In the genomic region with DNA sequence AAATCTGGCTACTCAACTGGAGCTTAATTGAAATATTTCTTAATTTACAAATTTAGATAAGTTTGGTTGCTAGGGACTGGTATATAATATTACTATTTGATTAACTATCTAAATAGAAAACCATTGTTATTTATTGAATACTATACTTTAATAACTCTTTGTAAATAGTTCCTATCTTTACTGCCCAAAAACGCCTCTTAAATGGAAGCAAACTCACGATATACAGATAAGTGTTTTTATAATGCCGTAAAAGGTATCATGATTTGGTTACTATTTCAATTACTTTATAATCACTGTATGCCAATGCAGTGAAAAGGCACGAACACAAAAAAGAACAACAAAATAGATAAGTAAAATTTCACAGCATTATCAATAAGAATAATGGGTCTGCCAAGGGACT, we compare ENCODE assay signal across 3 fruit fly cellular contexts.
TF ChIP-seq lines count a peak whose summit lies in the region.

No protein-coding gene starts in this region.

- TF ChIP-seq CTCF in whole organism, embryonic (GFP tag; optimal IDR thresholded peaks at IDR 0.05; lab: Kevin White, UChicago): no peak

TF ChIP-seq in whole organism, adult, 20 proteins besides CTCF, POLR2A, EP300 and RAD21:
- TF ChIP-seq CG12768 (GFP tag; optimal IDR thresholded peaks at IDR 0.05; lab: Kevin White, UChicago): no peak
- no peak for TF ChIP-seq Hr96 (GFP tag; optimal IDR thresholded peaks at IDR 0.05; lab: Kevin White, UChicago)
- TF ChIP-seq Clk (GFP tag; optimal IDR thresholded peaks at IDR 0.05; lab: Kevin White, UChicago): no peak
- TF ChIP-seq CG14711 (tag; optimal IDR thresholded peaks at IDR 0.05; lab: Kevin White, UChicago): peak; percentile 47
- TF ChIP-seq ovo (GFP tag; optimal IDR thresholded peaks at IDR 0.05; lab: Kevin White, UChicago): no peak
- TF ChIP-seq pad (GFP tag; optimal IDR thresholded peaks at IDR 0.05; lab: Kevin White, UChicago): peak; percentile 6
- no peak for TF ChIP-seq tj (GFP tag; optimal IDR thresholded peaks at IDR 0.05; lab: Kevin White, UChicago)
- TF ChIP-seq CG7045 (GFP tag; optimal IDR thresholded peaks at IDR 0.05; lab: Kevin White, UChicago): no peak
- peak; percentile 26 for TF ChIP-seq kay (GFP tag; lab: Kevin White, UChicago; ENCODE audit: borderline replicate concordance)
- peak; percentile 71 for TF ChIP-seq CG7101 (tag; optimal IDR thresholded peaks at IDR 0.05; lab: Kevin White, UChicago)
- TF ChIP-seq CG33017 (tag; optimal IDR thresholded peaks at IDR 0.05; lab: Kevin White, UChicago): peak; percentile 66
- TF ChIP-seq CG11617 (GFP tag; optimal IDR thresholded peaks at IDR 0.05; lab: Kevin White, UChicago): peak; percentile 45
- TF ChIP-seq cic (GFP tag; optimal IDR thresholded peaks at IDR 0.05; lab: Kevin White, UChicago): peak; percentile 56
- peak; percentile 33 for TF ChIP-seq bab1 (GFP tag; optimal IDR thresholded peaks at IDR 0.05; lab: Kevin White, UChicago)
TF ChIP-seq in whole organism, adult: peak in this region for 8.

TF ChIP-seq in whole organism, embryonic, 481 proteins besides CTCF, POLR2A, EP300 and RAD21:
- TF ChIP-seq CG13296 (GFP tag; optimal IDR thresholded peaks at IDR 0.05; lab: Kevin White, UChicago) (peak; percentile 11), CG31441 (GFP tag; IDR thresholded peaks at IDR 0.05; lab: Robert Waterston, UW) (0 out of 2 replicates have a peak, but pooled peaks have one; percentile 18), grau (tag; optimal IDR thresholded peaks at IDR 0.05; lab: Kevin White, UChicago) (peak; percentile 10), gcm (GFP tag; optimal IDR thresholded peaks at IDR 0.05; lab: Kevin White, UChicago) (peak; percentile 12), B-H2 (GFP tag; optimal IDR thresholded peaks at IDR 0.05; lab: Kevin White, UChicago) (peak; percentile 7), sug (tag; optimal IDR thresholded peaks at IDR 0.05; lab: Kevin White, UChicago) (peak; percentile 32), CG15011 (GFP tag; optimal IDR thresholded peaks at IDR 0.05; lab: Kevin White, UChicago) (no peak), btn (GFP tag; optimal IDR thresholded peaks at IDR 0.05; lab: Kevin White, UChicago) (no peak), Hr51 (GFP tag; optimal IDR thresholded peaks at IDR 0.05; lab: Kevin White, UChicago) (peak in 1 of 2 experiments; percentile 23), Sry-β (GFP tag; optimal IDR thresholded peaks at IDR 0.05; lab: Kevin White, UChicago) (peak; percentile 79), CG15269 (tag; optimal IDR thresholded peaks at IDR 0.05; lab: Kevin White, UChicago) (peak; percentile 35), CG7786 (GFP tag; optimal IDR thresholded peaks at IDR 0.05; lab: Kevin White, UChicago) (no peak), Xrp1 (GFP tag; IDR thresholded peaks at IDR 0.05; lab: Robert Waterston, UW) (no peak), mirr (GFP tag; optimal IDR thresholded peaks at IDR 0.05; lab: Kevin White, UChicago) (peak; percentile 30), row (GFP tag; IDR thresholded peaks at IDR 0.05; lab: Robert Waterston, UW) (peak; percentile 43; the same call in 2 of the 3 replicates), slou (GFP tag; optimal IDR thresholded peaks at IDR 0.05; lab: Kevin White, UChicago) (no peak), CG2678 (tag; optimal IDR thresholded peaks at IDR 0.05; lab: Kevin White, UChicago) (peak; percentile 43), CG13894 (tag; optimal IDR thresholded peaks at IDR 0.05; lab: Kevin White, UChicago) (peak; percentile 46), PHDP (tag; optimal IDR thresholded peaks at IDR 0.05; lab: Kevin White, UChicago) (peak; percentile 16), exex (tag; optimal IDR thresholded peaks at IDR 0.05; lab: Kevin White, UChicago) (peak; percentile 76)

TF ChIP-seq in whole organism, wandering third instar larva, 38 proteins besides CTCF, POLR2A, EP300 and RAD21:
- TF ChIP-seq CG32264 (GFP tag; optimal IDR thresholded peaks at IDR 0.05; lab: Kevin White, UChicago): no peak
- TF ChIP-seq CG9705 (GFP tag; optimal IDR thresholded peaks at IDR 0.05; lab: Kevin White, UChicago): no peak
- peak; percentile 52 for TF ChIP-seq Myc (optimal IDR thresholded peaks at IDR 0.05; lab: Kevin White, UChicago)
